Fruit fly (Drosophila melanogaster): ENCODE data around the gene CG33722.

The CG33722 gene

DNA sequence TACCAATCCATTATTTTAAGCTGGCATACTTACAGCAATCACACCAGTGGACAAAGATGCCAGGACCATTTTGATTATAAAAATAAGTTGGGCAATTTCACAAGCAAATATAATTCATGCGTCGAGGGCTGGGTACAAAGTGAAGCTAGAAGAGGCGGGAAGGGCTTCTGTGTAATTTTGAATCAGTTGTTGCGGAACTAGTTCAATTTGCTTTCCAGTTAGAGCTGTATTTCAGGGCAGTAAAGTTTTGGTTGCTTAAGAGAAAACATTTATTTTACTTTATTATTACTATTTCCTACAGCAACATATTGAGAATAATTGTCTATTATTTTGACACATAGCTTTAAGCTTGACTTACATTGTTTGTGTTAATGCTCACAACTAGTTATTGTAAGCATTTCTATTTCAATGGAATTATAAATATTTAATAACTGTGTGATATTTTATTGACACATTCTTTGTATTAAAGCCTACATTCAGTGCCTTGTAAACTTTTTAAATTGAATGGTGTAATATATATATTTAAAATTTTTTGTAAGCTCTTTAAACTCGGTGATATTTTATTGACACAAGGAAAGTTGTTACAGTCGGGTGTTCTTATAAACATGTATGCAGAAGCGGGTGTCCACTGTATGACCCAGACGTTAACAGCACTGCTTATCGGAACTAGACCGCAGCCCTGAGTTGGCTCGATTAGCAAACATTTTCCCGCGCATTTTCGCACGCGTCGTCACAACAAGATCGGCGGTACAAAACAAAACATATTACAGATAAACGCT is 20.6 kb downstream of the CG33722 start, which contains the start of the genes RPA1 and Mcm2 (continued):
- TF ChIP-seq tx (GFP tag; optimal IDR thresholded peaks at IDR 0.05) (peak; percentile 10), Trl (optimal IDR thresholded peaks at IDR 0.05) (no peak), Trl (GFP tag; optimal IDR thresholded peaks at IDR 0.05) (peak; percentile 64), croc (GFP tag; conservative IDR thresholded peaks at IDR 0.05) (peak; percentile 56), Bteb2 (GFP tag; optimal IDR thresholded peaks at IDR 0.05) (no peak), CG7271 (tag; optimal IDR thresholded peaks at IDR 0.05) (no peak), CG1529 (GFP tag; optimal IDR thresholded peaks at IDR 0.05) (peak; percentile 35), CG32532 (GFP tag; IDR thresholded peaks at IDR 0.05) (peak; percentile 89), org-1 (GFP tag; optimal IDR thresholded peaks at IDR 0.05) (peak; percentile 16), Xbp1 (GFP tag; optimal IDR thresholded peaks at IDR 0.05) (peak; percentile 88), Hr51 (GFP tag; optimal IDR thresholded peaks at IDR 0.05) (peak in 1 of 2 experiments; percentile 60), salm (tag; optimal IDR thresholded peaks at IDR 0.05) (peak; percentile 38), Hr39 (optimal IDR thresholded peaks at IDR 0.05) (no peak), knrl (GFP tag; IDR thresholded peaks at IDR 0.05; ENCODE audit: partially characterized antibody) (no peak; the same call in 2 of the 3 replicates), CG6689 (GFP tag; IDR thresholded peaks at IDR 0.05) (peak; percentile 81), CG8944 (GFP tag; optimal IDR thresholded peaks at IDR 0.05) (no peak), CG7987 (GFP tag; optimal IDR thresholded peaks at IDR 0.05) (no peak), bcd (GFP tag; optimal IDR thresholded peaks at IDR 0.05) (peak; percentile 83), pb (GFP tag; optimal IDR thresholded peaks at IDR 0.05) (no peak), CG5180 (GFP tag; optimal IDR thresholded peaks at IDR 0.05) (no peak), crc (GFP tag; optimal IDR thresholded peaks at IDR 0.05) (no peak), CG13123 (GFP tag; optimal IDR thresholded peaks at IDR 0.05) (peak; percentile 20), D (optimal IDR thresholded peaks at IDR 0.05) (no peak), D (GFP tag; optimal IDR thresholded peaks at IDR 0.05) (peak; percentile 70), CG11085 (GFP tag; IDR thresholded peaks at IDR 0.05) (peak; percentile 73), CG18262 (tag; optimal IDR thresholded peaks at IDR 0.05) (peak; percentile 84), CG12659 (GFP tag; optimal IDR thresholded peaks at IDR 0.05) (peak; percentile 88), da (GFP tag; optimal IDR thresholded peaks at IDR 0.05) (no peak), ttk (GFP tag; IDR thresholded peaks at IDR 0.05) (peak; percentile 55; the same call in 1 of the 2 replicates), unpg (GFP tag; optimal IDR thresholded peaks at IDR 0.05) (peak; percentile 56), jigr1 (GFP tag; IDR thresholded peaks at IDR 0.05) (0 out of 3 replicates have a peak, but pooled peaks have one; percentile 51), sim (GFP tag; IDR thresholded peaks at IDR 0.05) (no peak), sob (GFP tag; IDR thresholded peaks at IDR 0.05) (peak; percentile 72), CG13424 (tag; optimal IDR thresholded peaks at IDR 0.05) (peak; percentile 85), p53 (GFP tag; optimal IDR thresholded peaks at IDR 0.05) (peak; percentile 14), Optix (GFP tag; IDR thresholded peaks at IDR 0.05) (no peak; the same call in 2 of the 3 replicates), H2.0 (GFP tag; IDR thresholded peaks at IDR 0.05) (peak; percentile 59), CG16813 (GFP tag; IDR thresholded peaks at IDR 0.05; ENCODE audit: partially characterized antibody) (no peak), usp (GFP tag; optimal IDR thresholded peaks at IDR 0.05) (no peak), CG2129 (GFP tag; IDR thresholded peaks at IDR 0.05; ENCODE audit: partially characterized antibody) (no peak), sug (tag; optimal IDR thresholded peaks at IDR 0.05) (peak; percentile 82), onecut (GFP tag; IDR thresholded peaks at IDR 0.05) (peak; percentile 44), fd102C (GFP tag; optimal IDR thresholded peaks at IDR 0.05) (no peak), Dad (GFP tag; optimal IDR thresholded peaks at IDR 0.05) (no peak), ato (GFP tag; IDR thresholded peaks at IDR 0.05; ENCODE audit: partially characterized antibody) (peak; percentile 57), bbx (GFP tag; IDR thresholded peaks at IDR 0.05; ENCODE audit: partially characterized antibody) (peak; percentile 39; the same call in 1 of the 2 replicates), otp (GFP tag; IDR thresholded peaks at IDR 0.05) (peak; percentile 58; the same call in 1 of the 3 replicates), CG10321 (GFP tag; IDR thresholded peaks at IDR 0.05) (no peak), kah (GFP tag; optimal IDR thresholded peaks at IDR 0.05) (peak; percentile 10), CG7745 (tag; optimal IDR thresholded peaks at IDR 0.05) (no peak)
